Worm (Caenorhabditis elegans): Measurements from ENCODE around the gene M117.6.

The M117.6 gene

ce11 chrIV:11788383-11788963, 39.4 kb downstream of the M117.6 start:
- no peak for TF ChIP-seq nhr-77 (tag; optimal IDR thresholded peaks at IDR 0.05)
- peak in 1 of 2 experiments; percentile 31 for TF ChIP-seq lsy-2 (tag; optimal IDR thresholded peaks at IDR 0.05)
- TF ChIP-seq sem-4 (tag; optimal IDR thresholded peaks at IDR 0.05): peak; percentile 23
- TF ChIP-seq egl-27 (tag; optimal IDR thresholded peaks at IDR 0.05): peak; percentile 26
- TF ChIP-seq C34F6.9 (tag; optimal IDR thresholded peaks at IDR 0.05): peak; percentile 54
- no peak for TF ChIP-seq sma-3 (GFP tag; optimal IDR thresholded peaks at IDR 0.05)
- TF ChIP-seq unc-55 (GFP tag; optimal IDR thresholded peaks at IDR 0.05): peak; percentile 78
- peak; percentile 69 for TF ChIP-seq crh-2 (tag; optimal IDR thresholded peaks at IDR 0.05)

ce11 chrIV:11787793-11788192, 40.1 kb downstream of the M117.6 start:
- TF ChIP-seq ztf-4 (tag; optimal IDR thresholded peaks at IDR 0.05) (no peak), alr-1 (tag; optimal IDR thresholded peaks at IDR 0.05) (no peak), Y55F3AM.14 (GFP tag; optimal IDR thresholded peaks at IDR 0.05) (no peak), skn-1 (tag; optimal IDR thresholded peaks at IDR 0.05) (no peak), crh-2 (tag; optimal IDR thresholded peaks at IDR 0.05) (no peak), sma-3 (GFP tag; optimal IDR thresholded peaks at IDR 0.05) (no peak), snpc-4 (tag; optimal IDR thresholded peaks at IDR 0.05) (no peak), zag-1 (tag; optimal IDR thresholded peaks at IDR 0.05) (no peak), unc-55 (GFP tag; optimal IDR thresholded peaks at IDR 0.05) (no peak), fos-1 (tag; optimal IDR thresholded peaks at IDR 0.05) (no peak)

- TF ChIP-seq unc-55 (GFP tag; optimal IDR thresholded peaks at IDR 0.05) (peak; percentile 73), elt-3 (tag; optimal IDR thresholded peaks at IDR 0.05) (no peak), unc-39 (tag; optimal IDR thresholded peaks at IDR 0.05) (no peak), sma-9 (GFP tag; optimal IDR thresholded peaks at IDR 0.05) (no peak), sma-9 (tag; optimal IDR thresholded peaks at IDR 0.05) (no peak), C34F6.9 (tag; optimal IDR thresholded peaks at IDR 0.05) (no peak), lsy-2 (tag; optimal IDR thresholded peaks at IDR 0.05) (peak in 1 of 2 experiments; percentile 8), nhr-129 (tag; optimal IDR thresholded peaks at IDR 0.05) (no peak), nhr-77 (tag; optimal IDR thresholded peaks at IDR 0.05) (no peak), sma-3 (GFP tag; optimal IDR thresholded peaks at IDR 0.05) (no peak)
These were observed 42.7 kb downstream of the M117.6 start for ce11 chrIV:11785064-11785840.

ce11 chrIV:11782846-11783245, 45.1 kb downstream of the M117.6 start:
- TF ChIP-seq ceh-16 (tag; optimal IDR thresholded peaks at IDR 0.05): no peak
- no peak for TF ChIP-seq Y55F3AM.14 (GFP tag; optimal IDR thresholded peaks at IDR 0.05)
- TF ChIP-seq nhr-25 (tag; optimal IDR thresholded peaks at IDR 0.05): no peak

- TF ChIP-seq Y55F3AM.14 (GFP tag; optimal IDR thresholded peaks at IDR 0.05) (no peak), nhr-77 (tag; optimal IDR thresholded peaks at IDR 0.05) (no peak), mab-5 (tag; optimal IDR thresholded peaks at IDR 0.05) (no peak)
These were observed 48.9 kb downstream of the M117.6 start, which contains the start of gene lpr-2 for ce11 chrIV:11779028-11779427. Gene lpr-2 (plus strand): TSS chrIV:11779216.
